Fruit fly (Drosophila melanogaster): ENCODE results near the gene Ac78C.

- no peak for TF ChIP-seq CG8478 (optimal IDR thresholded peaks at IDR 0.05)
- TF ChIP-seq CTCF (optimal IDR thresholded peaks at IDR 0.05) = no peak
Measured at dm6 chr3L:21201246-21201896, 29.6 kb upstream of the Ac78C start.

Measured in S2 (cell line).